Fruit fly (Drosophila melanogaster) ovary, adult (tissue): ENCODE data around the gene dsb.

ENCODE experiments used
- CG17801 ChIP-seq: fragments of 200-800 bp; optimal IDR thresholded peaks from 2 replicates; lab custom pipeline; 2019; ENCODE audit warnings: missing biosample characterization, mild to moderate bottlenecking, missing genetic modification characterization, moderate library complexity; ENCODE audit not compliant: partially characterized antibody

The dsb gene

DNA sequence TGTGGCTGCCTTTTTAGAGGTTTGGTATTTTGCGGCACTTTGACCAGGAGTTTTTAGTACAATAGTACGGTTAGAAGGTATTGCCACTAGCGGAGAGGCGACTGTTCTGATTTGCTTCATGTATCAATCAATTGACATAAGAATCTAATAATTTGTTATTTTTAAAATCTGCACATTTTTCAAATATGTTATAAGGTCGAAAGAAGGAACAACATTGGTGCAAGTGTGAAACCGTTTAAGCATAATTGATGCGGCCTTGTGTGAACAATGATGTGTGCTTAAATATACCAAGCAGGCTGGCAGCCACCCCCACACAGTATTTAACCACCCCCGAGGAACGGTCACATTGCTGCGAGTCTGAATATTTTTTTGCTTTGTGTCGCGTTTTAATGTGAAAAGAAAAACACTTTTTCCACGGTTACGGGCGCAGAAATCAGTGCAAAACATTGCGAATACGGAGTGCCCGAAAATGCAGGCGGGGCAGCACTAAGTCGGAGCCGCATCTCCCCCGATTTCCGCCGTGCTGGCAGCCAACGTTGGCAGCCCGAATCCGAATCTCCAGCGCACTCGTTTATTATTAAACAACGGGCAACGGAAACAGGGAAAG is 44.8 kb downstream of the dsb start, which contains the start of the genes HBS1 and CG12025:
HBS1 (minus strand) TSS at position 120 of the 607 bp plus-strand sequence.
CG12025 (plus strand) TSS at position 310 of the 607 bp plus-strand sequence.
- no peak for TF ChIP-seq CG17801

DNA sequence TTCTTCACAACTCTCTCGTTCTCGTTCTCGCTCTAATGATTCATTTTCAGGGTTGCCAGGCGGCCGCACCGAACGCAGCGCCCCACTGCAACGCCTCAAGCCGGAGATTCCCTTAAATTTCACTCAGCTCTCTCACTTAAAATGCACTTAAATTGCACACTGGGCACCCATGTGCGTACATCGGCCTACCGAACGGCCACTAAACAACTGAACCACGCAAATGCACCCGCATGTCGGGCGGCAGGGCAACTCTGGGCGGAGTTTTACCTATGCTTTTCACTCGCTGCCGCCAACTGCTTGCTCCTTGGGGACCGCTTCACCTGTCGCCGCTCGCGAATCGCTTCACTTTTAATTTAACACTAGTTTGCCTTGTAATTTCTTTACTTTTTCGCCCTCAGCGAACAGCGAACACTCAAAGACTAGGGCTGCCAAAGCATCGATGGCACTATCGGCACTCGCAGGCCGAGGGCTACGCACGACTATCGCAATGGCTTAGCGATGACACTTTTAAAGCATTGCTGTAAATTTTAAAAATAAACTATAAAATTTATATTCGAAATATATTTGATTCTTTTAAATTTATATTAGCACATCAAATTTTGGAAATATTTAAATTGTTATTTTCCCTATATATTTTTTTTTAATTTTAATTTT is 48.1 kb downstream of the dsb start, which contains the start of gene Rap1:
Rap1 (minus strand) TSS at position 446 of the 654 bp plus-strand sequence.
- peak; percentile 30 for TF ChIP-seq CG17801

DNA sequence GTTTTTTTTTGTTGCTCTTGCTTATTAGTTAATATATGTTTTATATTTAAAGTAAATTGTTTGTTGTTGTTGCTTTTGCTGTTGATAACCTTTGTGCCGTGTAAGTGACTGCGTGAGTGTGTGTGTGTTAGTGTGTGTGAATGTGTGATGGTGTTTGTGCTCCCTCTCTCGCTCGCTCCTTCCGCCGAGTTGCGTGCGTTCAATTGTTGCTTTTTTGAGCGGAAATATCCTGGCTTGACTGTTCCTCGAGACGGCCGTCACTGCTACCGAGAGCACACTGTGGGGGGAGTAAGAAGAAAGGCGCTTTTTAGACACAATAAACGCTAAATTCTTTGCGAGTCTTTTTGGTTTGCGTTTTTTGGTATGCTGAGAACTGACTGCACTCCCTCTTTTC is 48.6 kb downstream of the dsb start:
- TF ChIP-seq CG17801 = no peak

DNA sequence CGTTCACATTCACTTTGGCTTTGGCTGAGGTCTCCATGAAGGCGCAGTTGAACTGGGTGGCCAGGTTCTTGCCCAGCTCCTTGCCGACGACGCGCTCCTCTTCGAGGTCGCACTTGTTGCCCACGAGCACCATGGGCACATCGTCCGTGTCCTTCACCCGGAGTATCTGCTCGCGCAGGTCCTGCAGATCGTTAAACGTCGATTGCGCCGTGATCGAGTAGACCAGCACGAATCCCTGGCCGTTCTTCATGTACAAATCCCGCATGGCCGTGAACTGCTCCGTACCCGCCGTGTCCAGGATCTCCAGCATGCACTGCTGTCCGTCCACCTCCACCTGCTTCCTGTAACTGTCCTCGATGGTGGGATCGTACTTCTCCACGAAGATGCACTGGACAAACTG is 49.2 kb downstream of the dsb start:
- TF ChIP-seq CG17801 = no peak

DNA sequence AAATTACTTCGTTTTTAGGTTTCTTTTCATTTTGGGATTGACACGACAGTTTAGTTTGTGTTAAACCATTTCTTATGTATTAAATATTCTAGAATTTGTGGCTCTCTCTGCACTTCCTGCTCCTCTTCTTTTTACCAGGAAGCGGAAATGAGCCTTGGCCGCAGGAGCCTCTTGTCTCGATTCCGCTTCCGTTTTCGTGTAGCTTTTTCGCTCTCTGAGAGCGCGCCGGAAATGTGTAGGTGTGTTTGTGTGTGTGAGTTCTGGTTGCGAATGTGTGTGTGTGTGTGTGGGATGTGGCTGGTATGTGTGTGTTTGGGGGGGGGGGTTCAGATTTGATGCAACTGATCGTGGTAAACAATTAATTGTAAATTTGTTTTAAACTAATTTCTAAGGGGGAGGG is 50.4 kb downstream of the dsb start:
- peak; percentile 22 for TF ChIP-seq CG17801

DNA sequence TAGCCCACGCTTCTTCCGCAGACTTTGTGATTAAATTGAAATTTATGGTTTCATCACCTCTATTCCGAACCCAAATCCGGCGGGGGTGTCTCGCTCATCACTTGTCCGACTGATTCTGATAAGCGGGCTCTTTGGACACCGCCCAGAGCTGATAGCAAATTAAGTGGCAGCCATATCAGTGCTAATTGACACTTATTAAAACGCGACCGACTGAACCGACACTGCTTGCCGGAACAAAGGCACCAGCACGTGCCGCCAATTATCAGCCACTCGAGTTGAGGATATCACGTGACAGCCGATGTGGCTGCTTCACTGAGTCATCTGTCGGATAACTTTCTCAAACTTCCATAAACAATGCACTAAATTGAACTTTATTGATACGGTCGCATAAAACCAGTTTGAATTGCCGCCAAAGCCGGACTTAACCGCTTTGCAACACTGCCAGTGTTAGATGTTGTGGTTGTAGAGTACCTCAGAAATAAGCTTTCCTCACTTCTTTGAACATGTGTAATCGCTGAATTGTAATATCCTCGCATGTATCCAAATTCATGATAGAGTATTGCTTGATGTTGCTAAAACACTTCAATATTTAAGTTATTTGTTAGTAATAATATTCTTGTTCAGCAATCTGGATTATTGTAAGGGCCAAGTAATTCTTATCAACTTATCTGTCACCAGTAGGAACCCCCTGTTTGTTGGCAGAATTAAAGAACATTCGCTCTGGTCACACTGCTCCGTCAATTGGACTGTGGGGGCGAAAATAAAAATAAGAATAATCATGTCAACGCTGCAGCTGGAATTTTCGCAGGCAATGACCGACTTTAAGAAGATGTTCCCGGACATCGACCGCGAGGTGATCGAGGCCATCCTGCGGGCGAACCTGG is 53.3 kb downstream of the dsb start, which contains the start of gene CG12024:
CG12024 (plus strand) TSS at position 699 of the 884 bp plus-strand sequence.
- TF ChIP-seq CG17801 = peak; percentile 58

DNA sequence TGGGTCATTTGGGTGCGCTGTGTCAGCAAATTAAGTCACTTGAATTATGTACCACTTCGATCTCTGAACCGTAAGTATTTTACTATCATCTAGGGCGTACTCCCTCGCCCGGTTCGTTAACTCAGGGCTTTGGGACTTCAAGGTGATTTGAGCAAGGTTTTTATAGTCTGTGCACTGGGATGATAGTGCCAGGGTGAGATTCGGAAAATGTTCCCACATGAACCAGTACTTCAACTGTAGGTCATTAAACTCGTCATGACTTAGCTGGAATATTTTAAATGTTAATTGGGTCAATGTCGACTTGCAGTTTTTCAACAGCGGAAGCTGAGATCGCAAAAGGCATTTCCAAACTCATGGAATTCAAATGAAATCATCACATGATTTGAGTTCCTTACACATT is 54.5 kb downstream of the dsb start, which contains the start of gene CNMa:
CNMa (minus strand) TSS at position 101 of the 400 bp plus-strand sequence.
- no peak for TF ChIP-seq CG17801

DNA sequence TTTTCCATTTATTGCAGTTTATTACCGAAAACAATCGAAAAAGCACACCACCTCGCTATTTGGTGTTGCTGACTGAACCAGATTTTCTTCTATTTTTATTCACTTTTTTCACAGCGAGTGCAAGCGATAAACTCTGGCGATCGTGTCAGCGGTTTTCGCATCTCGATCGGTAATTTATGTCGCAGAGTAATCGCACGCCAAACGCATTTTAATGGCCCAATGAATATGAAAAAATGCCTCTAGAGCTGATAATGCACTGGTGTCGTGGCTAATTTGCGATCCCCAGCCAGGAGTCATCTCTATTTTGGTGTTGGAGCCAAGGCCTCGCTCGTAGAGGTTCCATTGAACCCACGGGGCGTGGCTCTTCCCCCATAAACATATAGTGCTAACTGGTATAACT is 56.7 kb downstream of the dsb start:
- no peak for TF ChIP-seq CG17801

DNA sequence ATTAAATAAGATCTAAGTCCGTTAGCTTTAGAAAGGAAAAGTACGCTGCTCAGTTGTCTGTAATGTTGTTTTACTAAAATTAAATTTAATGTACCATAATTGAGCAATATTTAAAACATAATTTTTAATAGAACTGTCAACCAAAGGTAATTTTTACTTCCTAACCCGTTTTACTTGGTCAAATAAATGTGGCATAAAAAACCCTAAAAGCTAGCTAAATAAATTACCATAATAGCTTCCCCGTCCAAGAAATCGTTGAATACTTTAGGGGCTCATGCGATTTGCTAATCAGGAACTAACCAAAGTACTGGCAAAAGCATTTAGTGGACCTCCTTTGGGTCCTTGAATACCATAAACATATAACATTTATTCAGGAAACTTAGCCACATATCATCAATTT is 59.5 kb downstream of the dsb start:
- TF ChIP-seq CG17801 = no peak

DNA sequence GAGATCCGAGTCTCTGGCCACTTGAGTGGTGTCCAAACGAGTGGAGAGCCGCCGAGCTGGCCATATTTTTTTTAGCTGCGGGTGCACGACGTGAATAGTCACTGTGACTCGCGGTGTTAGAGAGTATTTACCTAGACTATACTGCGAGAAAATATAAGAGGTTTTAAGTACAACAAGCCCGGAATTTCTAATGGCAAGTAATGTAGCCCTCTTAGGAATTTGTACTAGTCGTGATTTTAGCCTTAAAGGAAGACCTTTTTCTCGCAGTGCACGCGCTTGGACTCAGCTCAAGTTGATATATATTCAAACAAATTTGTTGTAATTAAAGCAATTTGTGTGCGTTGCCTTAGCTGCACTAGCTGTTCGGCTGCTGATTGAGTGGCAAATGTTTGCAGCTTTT is 65.4 kb downstream of the dsb start:
- no peak for TF ChIP-seq CG17801
